Fruit fly (Drosophila melanogaster) whole organism, embryonic: ENCODE measurements around the gene Cyp4d14.

ENCODE experiments used
- Ada2b ChIP-seq: fragments of 200-800 bp; sonication (Bioruptor generic); IDR thresholded peaks from 2 replicates; pipeline ENCODE4 v1.3.6; 2022; ENCODE audit warnings: missing biosample characterization, missing genetic modification characterization
- Awh ChIP-seq: fragments of 200-800 bp; sonication (Bioruptor generic); IDR thresholded peaks from 2 replicates; pipeline ENCODE4, ENCODE4 v1.3.6; 2022; ENCODE audit warnings: missing biosample characterization, missing genetic modification characterization
- CG10654 ChIP-seq: fragments of 200-800 bp; sonication (Bioruptor generic); optimal IDR thresholded peaks from 2 replicates; lab custom pipeline; 2016; ENCODE audit warnings: missing biosample characterization, missing genetic modification characterization
- CG12071 ChIP-seq: fragments of 200-800 bp; sonication (Bioruptor generic); optimal IDR thresholded peaks from 3 replicates; lab custom pipeline; 2018; ENCODE audit warnings: missing biosample characterization, mild to moderate bottlenecking, missing genetic modification characterization
- CG13123 ChIP-seq: fragments of 200-800 bp; sonication (Bioruptor generic); optimal IDR thresholded peaks from 2 replicates; lab custom pipeline; 2016; ENCODE audit warnings: missing biosample characterization, missing genetic modification characterization
- CG13424 ChIP-seq: fragments of 200-800 bp; sonication (Bioruptor generic); optimal IDR thresholded peaks from 2 replicates; lab custom pipeline; 2019; ENCODE audit warnings: missing biosample characterization, mild to moderate bottlenecking, missing genetic modification characterization, moderate library complexity
- CG17912 ChIP-seq: fragments of 200-800 bp; sonication (Bioruptor generic); optimal IDR thresholded peaks from 2 replicates; lab custom pipeline; 2018; ENCODE audit warnings: missing biosample characterization, mild to moderate bottlenecking, missing genetic modification characterization
- CG1832 ChIP-seq: fragments of 200-800 bp; sonication (Bioruptor generic); optimal IDR thresholded peaks from 2 replicates; lab custom pipeline; 2017; ENCODE audit warnings: missing biosample characterization, mild to moderate bottlenecking, missing genetic modification characterization, inconsistent platforms
- CG18476 ChIP-seq: fragments of 200-800 bp; sonication (Bioruptor generic); optimal IDR thresholded peaks from 2 replicates; lab custom pipeline; 2016; ENCODE audit warnings: missing biosample characterization, mild to moderate bottlenecking, missing genetic modification characterization
- CG18619 ChIP-seq: fragments of 200-800 bp; sonication (Bioruptor generic); optimal IDR thresholded peaks from 3 replicates; lab custom pipeline; 2017; ENCODE audit warnings: missing biosample characterization, mild to moderate bottlenecking, missing genetic modification characterization
- CG2129 ChIP-seq: fragments of 200-800 bp; sonication (Bioruptor generic); IDR thresholded peaks from 2 replicates; pipeline ENCODE4 v1.3.6; 2022; ENCODE audit warnings: missing biosample characterization, missing genetic modification characterization; ENCODE audit not compliant: partially characterized antibody
- CG2678 ChIP-seq: fragments of 200-800 bp; sonication (Bioruptor generic); optimal IDR thresholded peaks from 3 replicates; lab custom pipeline; 2019; ENCODE audit warnings: missing biosample characterization, mild to moderate bottlenecking, missing genetic modification characterization, moderate library complexity
- CG3838 ChIP-seq: fragments of 200-800 bp; sonication (Bioruptor generic); optimal IDR thresholded peaks from 3 replicates; lab custom pipeline; 2016; ENCODE audit warnings: missing biosample characterization, missing genetic modification characterization
- CG4282 ChIP-seq: fragments of 200-800 bp; sonication (Bioruptor generic); optimal IDR thresholded peaks from 2 replicates; lab custom pipeline; 2016; ENCODE audit warnings: missing biosample characterization, missing genetic modification characterization
- CG4404 ChIP-seq: fragments of 200-800 bp; sonication (Bioruptor generic); IDR thresholded peaks from 2 replicates; pipeline ENCODE4 v1.3.6; 2022; ENCODE audit warnings: missing biosample characterization, missing genetic modification characterization
- CG4820 ChIP-seq: fragments of 200-800 bp; sonication (Bioruptor generic); optimal IDR thresholded peaks from 3 replicates; lab custom pipeline; 2016; ENCODE audit warnings: missing biosample characterization, missing genetic modification characterization
- CG5180 ChIP-seq: fragments of 200-800 bp; sonication (Bioruptor generic); optimal IDR thresholded peaks from 3 replicates; lab custom pipeline; 2017; ENCODE audit warnings: missing biosample characterization, missing genetic modification characterization, mild to moderate bottlenecking, moderate library complexity, missing genetic modification reagents
- CG6765 ChIP-seq: fragments of 200-800 bp; sonication (Bioruptor generic); optimal IDR thresholded peaks from 3 replicates; lab custom pipeline; 2017; ENCODE audit warnings: missing biosample characterization, mild to moderate bottlenecking, missing genetic modification characterization
- ERR ChIP-seq: fragments of 200-800 bp; sonication (Bioruptor generic); optimal IDR thresholded peaks from 2 replicates; lab custom pipeline; 2016; ENCODE audit warnings: missing biosample characterization, missing genetic modification characterization
- GATAe ChIP-seq: fragments of 200-800 bp; sonication (Bioruptor generic); conservative IDR thresholded peaks from 2 replicates; pipeline ENCODE4 v1.3.6; 2022; ENCODE audit warnings: missing biosample characterization, missing genetic modification characterization
- Hmx ChIP-seq: fragments of 200-800 bp; sonication (Bioruptor generic); optimal IDR thresholded peaks from 2 replicates; lab custom pipeline; 2016; ENCODE audit warnings: missing biosample characterization, missing genetic modification characterization
- NC2α ChIP-seq: fragments of 200-800 bp; sonication (Bioruptor generic); optimal IDR thresholded peaks from 2 replicates; lab custom pipeline; 2016; ENCODE audit warnings: missing biosample characterization, missing genetic modification characterization
- Rx ChIP-seq: fragments of 200-800 bp; sonication (Bioruptor generic); IDR thresholded peaks from 2 replicates; pipeline ENCODE4 v1.3.6; 2022; ENCODE audit warnings: missing biosample characterization, missing genetic modification characterization
- Side ChIP-seq: fragments of 200-800 bp; sonication (Bioruptor generic); optimal IDR thresholded peaks from 2 replicates; lab custom pipeline; 2016; ENCODE audit warnings: missing biosample characterization, missing genetic modification characterization
- Six4 ChIP-seq: fragments of 200-800 bp; sonication (Bioruptor generic); optimal IDR thresholded peaks from 2 replicates; lab custom pipeline; 2016; ENCODE audit warnings: missing biosample characterization, missing genetic modification characterization
- Spps ChIP-seq: fragments of 200-800 bp; sonication (Bioruptor generic); optimal IDR thresholded peaks from 2 replicates; lab custom pipeline; 2018; ENCODE audit warnings: missing biosample characterization, mild to moderate bottlenecking, missing genetic modification characterization
- TFAM ChIP-seq: fragments of 200-800 bp; sonication (Bioruptor generic); optimal IDR thresholded peaks from 2 replicates; lab custom pipeline; 2017; ENCODE audit warnings: missing biosample characterization, missing genetic modification characterization, inconsistent platforms
- aop ChIP-seq: fragments of 200-800 bp; sonication (Bioruptor generic); IDR thresholded peaks from 2 replicates; pipeline ENCODE4 v1.3.6; 2022; ENCODE audit warnings: missing biosample characterization, missing genetic modification characterization
- corto ChIP-seq: fragments of 200-800 bp; sonication (Bioruptor generic); optimal IDR thresholded peaks from 2 replicates; lab custom pipeline; 2016; ENCODE audit warnings: missing biosample characterization, mild to moderate bottlenecking, missing genetic modification characterization, moderate library complexity
- croc ChIP-seq: fragments of 200-800 bp; sonication (Bioruptor generic); conservative IDR thresholded peaks from 3 replicates; pipeline ENCODE4 v1.3.6; 2022; ENCODE audit warnings: missing biosample characterization, missing genetic modification characterization
- esg ChIP-seq: fragments of 200-800 bp; sonication (Bioruptor generic); conservative IDR thresholded peaks from 2 replicates; pipeline ENCODE4 v1.3.6; 2022; ENCODE audit warnings: missing biosample characterization, missing genetic modification characterization
- hkb ChIP-seq, 2 experiments: fragments of 200-800 bp in 1 of 2; fragments of >200 bp in 1 of 2; sonication (Bioruptor generic) in 1 of 2; IDR thresholded peaks in 1 of 2; optimal IDR thresholded peaks in 1 of 2; 2 replicates each; pipeline versions ENCODE4 v1.3.6 to Lab custom; 2017 to 2022; ENCODE audit warnings: missing biosample characterization in 1 of 2, missing genetic modification characterization in 1 of 2
- kah ChIP-seq: fragments of 200-800 bp; sonication (Bioruptor generic); optimal IDR thresholded peaks from 2 replicates; lab custom pipeline; 2018; ENCODE audit warnings: missing biosample characterization, mild to moderate bottlenecking, missing genetic modification characterization
- lmd ChIP-seq: fragments of 200-800 bp; sonication (Bioruptor generic); IDR thresholded peaks from 2 replicates; pipeline ENCODE4 v1.3.6; 2022; ENCODE audit warnings: missing biosample characterization, missing genetic modification characterization
- lola ChIP-seq, 3 experiments: fragments of >200 bp in 2 of 3; fragments of 200-800 bp in 1 of 3; sonication (Bioruptor generic) in 1 of 3; optimal IDR thresholded peaks; 2 replicates each; lab custom pipeline; 2017 to 2019; ENCODE audit warnings: missing biosample characterization in 3 of 3, missing genetic modification characterization in 3 of 3, mild to moderate bottlenecking in 1 of 3, moderate library complexity in 1 of 3
- luna ChIP-seq: fragments of 200-800 bp; sonication (Bioruptor generic); optimal IDR thresholded peaks from 2 replicates; lab custom pipeline; 2016; ENCODE audit warnings: missing biosample characterization, missing genetic modification characterization
- mld ChIP-seq: fragments of 200-800 bp; sonication (Bioruptor generic); IDR thresholded peaks from 3 replicates; pipeline ENCODE4 v1.3.6; 2022; ENCODE audit warnings: missing biosample characterization, missing genetic modification characterization; ENCODE audit not compliant: partially characterized antibody
- nerfin-2 ChIP-seq: fragments of 200-800 bp; sonication (Bioruptor generic); IDR thresholded peaks from 2 replicates; pipeline ENCODE4 v1.3.6; 2022; ENCODE audit warnings: missing biosample characterization, missing genetic modification characterization; ENCODE audit not compliant: partially characterized antibody
- odd ChIP-seq: fragments of 200-800 bp; sonication (Bioruptor generic); optimal IDR thresholded peaks from 2 replicates; lab custom pipeline; 2017; ENCODE audit warnings: missing biosample characterization, mild to moderate bottlenecking, missing genetic modification characterization
- onecut ChIP-seq: fragments of 200-800 bp; sonication (Bioruptor generic); IDR thresholded peaks from 2 replicates; pipeline ENCODE4 v1.3.6; 2022; ENCODE audit warnings: missing biosample characterization, missing genetic modification characterization
- org-1 ChIP-seq: fragments of 200-800 bp; sonication (Bioruptor generic); optimal IDR thresholded peaks from 2 replicates; lab custom pipeline; 2017; ENCODE audit warnings: missing biosample characterization, missing genetic modification characterization
- peb ChIP-seq: fragments of 200-800 bp; sonication (Bioruptor generic); IDR thresholded peaks from 2 replicates; pipeline ENCODE4 v1.3.6; 2022; ENCODE audit warnings: missing biosample characterization, missing genetic modification characterization
- ro ChIP-seq: fragments of 200-800 bp; sonication (Bioruptor generic); IDR thresholded peaks from 2 replicates; pipeline ENCODE4 v1.3.6; 2022; ENCODE audit warnings: missing biosample characterization, missing genetic modification characterization
- sens ChIP-seq: fragments of 200-800 bp; sonication (Bioruptor generic); peaks from one replicate; lab custom pipeline; 2016; ENCODE audit warnings: missing biosample characterization, missing genetic modification characterization
- sna ChIP-seq: fragments of 200-800 bp; sonication (Bioruptor generic); IDR thresholded peaks from 2 replicates; pipeline ENCODE4 v1.3.6; 2022; ENCODE audit warnings: missing biosample characterization, missing genetic modification characterization; ENCODE audit not compliant: partially characterized antibody
- sob ChIP-seq: fragments of 200-800 bp; sonication (Bioruptor generic); IDR thresholded peaks from 2 replicates; pipeline ENCODE4 v1.3.6; 2022; ENCODE audit warnings: missing biosample characterization, missing genetic modification characterization
- toy ChIP-seq: fragments of 200-800 bp; sonication (Bioruptor generic); IDR thresholded peaks from 2 replicates; pipeline ENCODE4 v1.3.6; 2022; ENCODE audit warnings: missing biosample characterization, missing genetic modification characterization
- tx ChIP-seq: fragments of 200-800 bp; sonication (Bioruptor generic); optimal IDR thresholded peaks from 2 replicates; lab custom pipeline; 2016; ENCODE audit warnings: missing biosample characterization, missing genetic modification characterization
- vfl ChIP-seq: fragments of 200-800 bp; sonication (Bioruptor generic); optimal IDR thresholded peaks from 2 replicates; lab custom pipeline; 2016; ENCODE audit warnings: missing biosample characterization, missing genetic modification characterization

The Cyp4d14 gene

dm6 chrX:2134965-2135758 lies 40.0 kb downstream of the Cyp4d14 start (continued):
- TF ChIP-seq CG17912 = peak; percentile 42
- peak; percentile 98 for TF ChIP-seq sens (GFP tag; lab: Kevin White, UChicago)
- peak; percentile 79 for TF ChIP-seq kah (GFP tag; lab: Kevin White, UChicago)
- no peak for TF ChIP-seq aop
- TF ChIP-seq CG1832 (GFP tag; lab: Kevin White, UChicago) = peak; percentile 49
- no peak for TF ChIP-seq GATAe
- TF ChIP-seq onecut (GFP tag; lab: Robert Waterston, UW) = peak; percentile 77
- TF ChIP-seq CG13424 (tag; lab: Kevin White, UChicago) = peak; percentile 94
- TF ChIP-seq esg (GFP tag; lab: Robert Waterston, UW) = peak; percentile 86
- TF ChIP-seq croc (GFP tag; lab: Robert Waterston, UW) = peak; percentile 76
- peak; percentile 91 for TF ChIP-seq CG6765 (GFP tag; lab: Kevin White, UChicago)
- TF ChIP-seq ERR (GFP tag; lab: Kevin White, UChicago) = peak; percentile 70
- TF ChIP-seq CG4820 (GFP tag; lab: Kevin White, UChicago) = peak; percentile 81
- TF ChIP-seq vfl = peak; percentile 42
- TF ChIP-seq Rx (GFP tag; lab: Robert Waterston, UW) = peak; percentile 65
- TF ChIP-seq Spps (tag; lab: Kevin White, UChicago) = peak; percentile 85
- peak; percentile 80 for TF ChIP-seq Side (GFP tag; lab: Kevin White, UChicago)
- peak; percentile 68 for TF ChIP-seq luna (GFP tag; lab: Kevin White, UChicago)
- no peak for TF ChIP-seq CG2129 (GFP tag; lab: Robert Waterston, UW)
- peak; percentile 84 for TF ChIP-seq CG12071 (GFP tag; lab: Kevin White, UChicago)
- peak; percentile 90 for TF ChIP-seq Ada2b
- peak in 1 of 3 experiments; percentile 87 for TF ChIP-seq lola (GFP tag; optimal IDR thresholded peaks at IDR 0.05; lab: Kevin White, UChicago)
- peak; percentile 76 for TF ChIP-seq CG4404 (GFP tag; lab: Robert Waterston, UW)
- TF ChIP-seq org-1 (GFP tag; lab: Kevin White, UChicago) = peak; percentile 85
- peak; percentile 76 for TF ChIP-seq CG10654
- peak; percentile 77 for TF ChIP-seq Six4 (GFP tag; lab: Kevin White, UChicago)
- peak; percentile 24 for TF ChIP-seq CG4282 (GFP tag; lab: Kevin White, UChicago)
- TF ChIP-seq sob (GFP tag; lab: Robert Waterston, UW) = peak; percentile 88
- peak; percentile 63 for TF ChIP-seq NC2α (GFP tag; lab: Kevin White, UChicago)
- peak; percentile 82 for TF ChIP-seq CG3838
- TF ChIP-seq TFAM (GFP tag; lab: Kevin White, UChicago) = no peak
- peak; percentile 85 for TF ChIP-seq odd (GFP tag; lab: Kevin White, UChicago)
- peak; percentile 64 for TF ChIP-seq tx (GFP tag; lab: Kevin White, UChicago)
- peak; percentile 70; the same call in 1 of the 2 replicates for TF ChIP-seq peb (GFP tag; lab: Robert Waterston, UW)
- peak; percentile 71; the same call in 1 of the 2 replicates for TF ChIP-seq Awh (GFP tag; lab: Robert Waterston, UW)
- TF ChIP-seq Hmx (GFP tag; lab: Kevin White, UChicago) = peak; percentile 76
- TF ChIP-seq nerfin-2 (GFP tag; lab: Robert Waterston, UW) = no peak
- peak; percentile 89 for TF ChIP-seq CG18476 (GFP tag; lab: Kevin White, UChicago)
- peak; percentile 96 for TF ChIP-seq CG2678 (tag; lab: Kevin White, UChicago)
- peak; percentile 58 for TF ChIP-seq toy (GFP tag; lab: Robert Waterston, UW)
- no peak for TF ChIP-seq sna
- no peak for TF ChIP-seq mld
- TF ChIP-seq hkb (optimal IDR thresholded peaks at IDR 0.05; lab: Kevin White, UChicago) = no peak
- TF ChIP-seq hkb (GFP tag; IDR thresholded peaks at IDR 0.05; lab: Robert Waterston, UW) = peak; percentile 92
- TF ChIP-seq CG13123 (GFP tag; lab: Kevin White, UChicago) = peak; percentile 71
- TF ChIP-seq corto = peak; percentile 75
- TF ChIP-seq ro (GFP tag; lab: Robert Waterston, UW) = peak; percentile 48; the same call in 1 of the 2 replicates
- TF ChIP-seq lmd = peak; percentile 86
- peak; percentile 81 for TF ChIP-seq CG5180
- TF ChIP-seq CG18619 (GFP tag; lab: Kevin White, UChicago) = peak; percentile 86
